Fruit fly (Drosophila melanogaster): ENCODE results near the gene CG43373.

DNA sequence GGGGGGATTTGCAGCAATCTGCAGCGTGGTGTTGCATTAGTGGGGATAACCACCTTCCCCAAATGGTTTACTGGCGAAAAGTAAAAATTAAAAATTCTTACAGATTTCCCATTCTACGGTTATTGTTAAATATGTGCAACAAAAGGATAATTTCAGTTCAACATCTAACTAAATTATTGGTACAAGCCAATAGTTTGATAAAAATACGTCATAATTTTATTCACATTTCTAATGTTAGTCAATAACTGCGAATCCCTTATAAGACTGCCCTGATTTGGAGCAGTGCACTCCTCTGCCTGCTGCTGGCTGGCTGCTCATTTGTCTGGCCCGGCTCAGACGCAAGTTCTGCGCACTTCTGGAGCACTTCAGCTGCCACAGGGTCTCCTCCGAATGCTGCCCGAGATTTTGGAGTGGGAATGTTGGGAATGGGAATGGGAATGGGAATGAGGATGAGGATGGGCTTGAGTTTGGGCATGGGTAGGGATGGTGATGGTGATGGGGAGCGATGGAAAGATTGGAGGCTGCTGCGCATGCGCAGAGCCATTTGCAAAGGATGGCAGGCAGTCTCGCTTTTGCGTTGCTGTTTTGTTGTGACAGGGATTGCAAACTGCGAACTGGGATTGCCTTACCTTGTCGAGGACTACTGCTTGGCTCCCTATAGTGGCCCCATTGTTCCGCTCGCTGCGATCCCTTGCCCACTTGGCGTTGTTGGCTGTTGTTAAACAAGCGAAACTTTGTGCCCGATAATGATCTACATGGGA is 53.2 kb downstream of the CG43373 start:
- no peak for TF ChIP-seq toe (GFP tag; optimal IDR thresholded peaks at IDR 0.05)
- no peak for TF ChIP-seq CG7045 (GFP tag; optimal IDR thresholded peaks at IDR 0.05)
- TF ChIP-seq Crg-1 (GFP tag; optimal IDR thresholded peaks at IDR 0.05) = no peak
- TF ChIP-seq kay (GFP tag; ENCODE audit: borderline replicate concordance) = no peak
- no peak for TF ChIP-seq bab1 (GFP tag; optimal IDR thresholded peaks at IDR 0.05)
- TF ChIP-seq Hr96 (GFP tag; optimal IDR thresholded peaks at IDR 0.05) = no peak

Measured in whole organism, adult.